Worm (Caenorhabditis elegans): ENCODE measurements around the gene cnp-3.

Gene cnp-3

ce11 chrX:17138060-17138557 lies at the start of gene cnp-3:
cnp-3 (minus strand) TSS chrX:17138110.
- TF ChIP-seq nfya-1 (tag; optimal IDR thresholded peaks at IDR 0.05; ENCODE audit: insufficient read depth), result peak; percentile 16
- no peak for TF ChIP-seq ceh-28 (tag; optimal IDR thresholded peaks at IDR 0.05)
- TF ChIP-seq hmg-11 (tag; optimal IDR thresholded peaks at IDR 0.05), result no peak
- TF ChIP-seq fkh-2 (tag; optimal IDR thresholded peaks at IDR 0.05), result no peak
- TF ChIP-seq zag-1 (tag; optimal IDR thresholded peaks at IDR 0.05), result no peak
- peak in 2 of 3 experiments; percentile 21 to 63 for TF ChIP-seq elt-3 (tag; optimal IDR thresholded peaks at IDR 0.05)
- TF ChIP-seq fos-1 (tag; optimal IDR thresholded peaks at IDR 0.05), result peak; percentile 63
- no peak for TF ChIP-seq nhr-28 (tag; optimal IDR thresholded peaks at IDR 0.05)
- no peak for TF ChIP-seq nhr-76 (tag; optimal IDR thresholded peaks at IDR 0.05)
- TF ChIP-seq nhr-25 (tag; optimal IDR thresholded peaks at IDR 0.05), result peak; percentile 77
- TF ChIP-seq nhr-23 (tag; optimal IDR thresholded peaks at IDR 0.05), result peak; percentile 77
- no peak for TF ChIP-seq ama-1 (optimal IDR thresholded peaks at IDR 0.05)
- no peak for TF ChIP-seq snpc-4 (tag; optimal IDR thresholded peaks at IDR 0.05)
- TF ChIP-seq ztf-4 (tag; optimal IDR thresholded peaks at IDR 0.05), result no peak
- no peak for TF ChIP-seq ceh-16 (tag; optimal IDR thresholded peaks at IDR 0.05)
- TF ChIP-seq pqm-1 (tag; optimal IDR thresholded peaks at IDR 0.05), result peak; percentile 56
- TF ChIP-seq lin-15B (tag; optimal IDR thresholded peaks at IDR 0.05), result no peak
- TF ChIP-seq nhr-43 (tag; optimal IDR thresholded peaks at IDR 0.05; ENCODE audit: poor library complexity, severe bottlenecking), result peak; percentile 80
- TF ChIP-seq skn-1 (tag; optimal IDR thresholded peaks at IDR 0.05), result peak; percentile 75
- peak; percentile 4 for TF ChIP-seq tbx-2 (tag; optimal IDR thresholded peaks at IDR 0.05)
- peak; percentile 24 for TF ChIP-seq elt-2 (tag; optimal IDR thresholded peaks at IDR 0.05)
- TF ChIP-seq nhr-11 (tag; optimal IDR thresholded peaks at IDR 0.05), result no peak

ce11 chrX:17185696-17186430 lies 48.0 kb upstream of the cnp-3 start, which contains the start of gene sid-3:
sid-3 (plus strand) TSS chrX:17186380.
- TF ChIP-seq fkh-2 (tag; optimal IDR thresholded peaks at IDR 0.05), result no peak
- peak; percentile 70 for TF ChIP-seq elt-2 (tag; optimal IDR thresholded peaks at IDR 0.05)

ce11 chrX:17184363-17184762 lies 46.5 kb upstream of the cnp-3 start:
- no peak for TF ChIP-seq ama-1 (optimal IDR thresholded peaks at IDR 0.05)
- TF ChIP-seq fkh-2 (tag; optimal IDR thresholded peaks at IDR 0.05), result no peak
- peak; percentile 73 for TF ChIP-seq nhr-25 (tag; optimal IDR thresholded peaks at IDR 0.05)
- TF ChIP-seq mdl-1 (tag; optimal IDR thresholded peaks at IDR 0.05), result peak; percentile 71
- TF ChIP-seq fos-1 (tag; optimal IDR thresholded peaks at IDR 0.05), result no peak
- no peak for TF ChIP-seq snpc-4 (tag; optimal IDR thresholded peaks at IDR 0.05)
- TF ChIP-seq unc-39 (tag; optimal IDR thresholded peaks at IDR 0.05), result no peak
- peak; percentile 90 for TF ChIP-seq hmg-11 (tag; optimal IDR thresholded peaks at IDR 0.05)
- TF ChIP-seq ZK546.5 (tag; optimal IDR thresholded peaks at IDR 0.05), result no peak
- TF ChIP-seq egl-5 (tag; optimal IDR thresholded peaks at IDR 0.05), result no peak
- no peak for TF ChIP-seq ztf-4 (tag; optimal IDR thresholded peaks at IDR 0.05)
- no peak for TF ChIP-seq tbx-2 (tag; optimal IDR thresholded peaks at IDR 0.05)
- TF ChIP-seq daf-12 (tag; optimal IDR thresholded peaks at IDR 0.05), result no peak
- peak; percentile 55 for TF ChIP-seq pqm-1 (tag; optimal IDR thresholded peaks at IDR 0.05)
- no peak for TF ChIP-seq eor-1 (tag; optimal IDR thresholded peaks at IDR 0.05)
- TF ChIP-seq ceh-28 (tag; optimal IDR thresholded peaks at IDR 0.05), result peak; percentile 54
- TF ChIP-seq aly-2 (tag; optimal IDR thresholded peaks at IDR 0.05), result no peak
- peak; percentile 58 for TF ChIP-seq nhr-23 (tag; optimal IDR thresholded peaks at IDR 0.05)
- no peak for TF ChIP-seq nhr-12 (tag; optimal IDR thresholded peaks at IDR 0.05)
- peak; percentile 74 for TF ChIP-seq nfya-1 (tag; optimal IDR thresholded peaks at IDR 0.05; ENCODE audit: insufficient read depth)
- no peak for TF ChIP-seq ceh-16 (tag; optimal IDR thresholded peaks at IDR 0.05)
- no peak for TF ChIP-seq nhr-237 (tag; optimal IDR thresholded peaks at IDR 0.05)
- peak; percentile 1 for TF ChIP-seq sea-2 (GFP tag; optimal IDR thresholded peaks at IDR 0.05)
- TF ChIP-seq nhr-28 (tag; optimal IDR thresholded peaks at IDR 0.05), result no peak
- TF ChIP-seq unc-62 (GFP tag; optimal IDR thresholded peaks at IDR 0.05), result no peak
- peak; percentile 28 for TF ChIP-seq egl-27 (tag; optimal IDR thresholded peaks at IDR 0.05)
- TF ChIP-seq elt-3 (tag; optimal IDR thresholded peaks at IDR 0.05), result no peak
- TF ChIP-seq mml-1 (tag; optimal IDR thresholded peaks at IDR 0.05), result no peak
- TF ChIP-seq pha-4 (tag; optimal IDR thresholded peaks at IDR 0.05), result peak; percentile 92
- TF ChIP-seq fkh-10 (GFP tag; optimal IDR thresholded peaks at IDR 0.05), result no peak
- peak; percentile 6 for TF ChIP-seq R02D3.7 (tag; optimal IDR thresholded peaks at IDR 0.05)
- no peak for TF ChIP-seq nhr-77 (tag; optimal IDR thresholded peaks at IDR 0.05)
- TF ChIP-seq elt-2 (tag; optimal IDR thresholded peaks at IDR 0.05), result peak; percentile 46
- no peak for TF ChIP-seq nhr-43 (tag; optimal IDR thresholded peaks at IDR 0.05; ENCODE audit: poor library complexity, severe bottlenecking)
- TF ChIP-seq ztf-11 (tag; optimal IDR thresholded peaks at IDR 0.05), result no peak
- no peak for TF ChIP-seq nhr-76 (tag; optimal IDR thresholded peaks at IDR 0.05)
- no peak for TF ChIP-seq ceh-9 (tag; optimal IDR thresholded peaks at IDR 0.05)
- no peak for TF ChIP-seq ceh-82 (tag; optimal IDR thresholded peaks at IDR 0.05)
- TF ChIP-seq lsy-12 (tag; optimal IDR thresholded peaks at IDR 0.05), result no peak
- no peak for TF ChIP-seq elt-1 (tag; optimal IDR thresholded peaks at IDR 0.05)
- TF ChIP-seq nhr-11 (tag; optimal IDR thresholded peaks at IDR 0.05), result no peak
- TF ChIP-seq lin-39 (tag; optimal IDR thresholded peaks at IDR 0.05), result peak; percentile 53
- TF ChIP-seq zag-1 (tag; optimal IDR thresholded peaks at IDR 0.05), result no peak
- peak; percentile 63 for TF ChIP-seq skn-1 (tag; optimal IDR thresholded peaks at IDR 0.05)
